Fruit fly (Drosophila melanogaster) whole organism, embryonic: ENCODE measurements around the gene CG11668.

ENCODE experiments used
- Adf1 ChIP-seq: fragments of 200-800 bp; sonication (Bioruptor generic); IDR thresholded peaks from 2 replicates; pipeline ENCODE4 v1.3.6; 2022; ENCODE audit warnings: missing biosample characterization, missing genetic modification characterization
- Asciz ChIP-seq: fragments of 200-800 bp; sonication (Bioruptor generic); optimal IDR thresholded peaks from 2 replicates; lab custom pipeline; 2017; ENCODE audit warnings: missing biosample characterization, mild to moderate bottlenecking, missing genetic modification characterization, missing genetic modification reagents
- Atf3 ChIP-seq: fragments of 200-800 bp; sonication (Bioruptor generic); optimal IDR thresholded peaks from 3 replicates; lab custom pipeline; 2016; ENCODE audit warnings: missing biosample characterization, missing genetic modification characterization
- Bdp1 ChIP-seq: fragments of 200-800 bp; sonication (Bioruptor generic); optimal IDR thresholded peaks from 3 replicates; lab custom pipeline; 2016; ENCODE audit warnings: missing biosample characterization, missing genetic modification characterization
- CG10543 ChIP-seq: fragments of 200-800 bp; sonication (Bioruptor generic); optimal IDR thresholded peaks from 3 replicates; lab custom pipeline; 2017; ENCODE audit warnings: missing biosample characterization, mild to moderate bottlenecking, missing genetic modification characterization, moderate library complexity
- CG11085 ChIP-seq: fragments of 200-800 bp; sonication (Bioruptor generic); IDR thresholded peaks from 2 replicates; pipeline ENCODE4 v1.3.6; 2022; ENCODE audit warnings: missing biosample characterization, missing genetic modification characterization
- CG13894 ChIP-seq: fragments of 200-800 bp; sonication (Bioruptor generic); optimal IDR thresholded peaks from 3 replicates; lab custom pipeline; 2018; ENCODE audit warnings: missing biosample characterization, mild to moderate bottlenecking, missing genetic modification characterization, moderate library complexity
- CG14860 ChIP-seq: fragments of 200-800 bp; sonication (Bioruptor generic); IDR thresholded peaks from 3 replicates; pipeline ENCODE4 v1.3.6; 2022; ENCODE audit warnings: missing biosample characterization, missing genetic modification characterization; ENCODE audit not compliant: partially characterized antibody
- CG15479 ChIP-seq: fragments of 200-800 bp; sonication (Bioruptor generic); optimal IDR thresholded peaks from 3 replicates; lab custom pipeline; 2019; ENCODE audit warnings: missing biosample characterization, mild to moderate bottlenecking, missing genetic modification characterization, moderate library complexity
- CG16779 ChIP-seq: fragments of 200-800 bp; sonication (Bioruptor generic); IDR thresholded peaks from 2 replicates; pipeline ENCODE4 v1.3.6; 2022; ENCODE audit warnings: missing biosample characterization, missing genetic modification characterization
- CG1832 ChIP-seq: fragments of 200-800 bp; sonication (Bioruptor generic); optimal IDR thresholded peaks from 2 replicates; lab custom pipeline; 2017; ENCODE audit warnings: missing biosample characterization, mild to moderate bottlenecking, missing genetic modification characterization, inconsistent platforms
- CG31224 ChIP-seq: fragments of 200-800 bp; sonication (Bioruptor generic); IDR thresholded peaks from 2 replicates; pipeline ENCODE4 v1.3.6; 2022; ENCODE audit warnings: missing biosample characterization, missing genetic modification characterization
- CG32532 ChIP-seq: fragments of 200-800 bp; sonication (Bioruptor generic); IDR thresholded peaks from 2 replicates; pipeline ENCODE4 v1.3.6; 2022; ENCODE audit warnings: missing biosample characterization, missing genetic modification characterization
- CG34376 ChIP-seq: fragments of 200-800 bp; sonication (Bioruptor generic); optimal IDR thresholded peaks from 2 replicates; lab custom pipeline; 2018; ENCODE audit warnings: missing biosample characterization, mild to moderate bottlenecking, missing genetic modification characterization
- CG43689 ChIP-seq: fragments of 200-800 bp; sonication (Bioruptor generic); IDR thresholded peaks from 2 replicates; pipeline ENCODE4 v1.3.6; 2022; ENCODE audit warnings: missing biosample characterization, missing genetic modification characterization
- CG5245 ChIP-seq: fragments of 200-800 bp; sonication (Bioruptor generic); optimal IDR thresholded peaks from 3 replicates; lab custom pipeline; 2016; ENCODE audit warnings: missing biosample characterization, missing genetic modification characterization
- CG6254 ChIP-seq: fragments of 200-800 bp; sonication (Bioruptor generic); optimal IDR thresholded peaks from 3 replicates; lab custom pipeline; 2017; ENCODE audit warnings: mild to moderate bottlenecking, missing biosample characterization, missing genetic modification reagents, missing genetic modification characterization
- CG7556 ChIP-seq: fragments of 200-800 bp; sonication (Bioruptor generic); optimal IDR thresholded peaks from 2 replicates; lab custom pipeline; 2017; ENCODE audit warnings: missing biosample characterization, mild to moderate bottlenecking, missing genetic modification characterization
- CG7987 ChIP-seq: fragments of 200-800 bp; sonication (Bioruptor generic); optimal IDR thresholded peaks from 2 replicates; lab custom pipeline; 2018; ENCODE audit warnings: missing biosample characterization, mild to moderate bottlenecking, missing genetic modification characterization, moderate library complexity
- CG9609 ChIP-seq: fragments of 200-800 bp; sonication (Bioruptor generic); optimal IDR thresholded peaks from 3 replicates; lab custom pipeline; 2016; ENCODE audit warnings: missing biosample characterization, missing genetic modification characterization
- CG9876 ChIP-seq: fragments of 200-800 bp; sonication (Bioruptor generic); optimal IDR thresholded peaks from 2 replicates; lab custom pipeline; 2016; ENCODE audit warnings: missing biosample characterization, missing genetic modification characterization
- Doc2 ChIP-seq: fragments of 200-800 bp; sonication (Bioruptor generic); IDR thresholded peaks from 2 replicates; pipeline ENCODE4 v1.3.6; 2022; ENCODE audit warnings: missing biosample characterization, missing genetic modification characterization
- H15 ChIP-seq: fragments of 200-800 bp; sonication (Bioruptor generic); IDR thresholded peaks from 3 replicates; pipeline ENCODE4 v1.3.6; 2022; ENCODE audit warnings: missing biosample characterization, missing genetic modification characterization
- HLH3B ChIP-seq: fragments of 200-800 bp; sonication (Bioruptor generic); IDR thresholded peaks from 2 replicates; pipeline ENCODE4 v1.3.6; 2022; ENCODE audit warnings: missing biosample characterization, missing genetic modification characterization
- Hand ChIP-seq: fragments of 200-800 bp; sonication (Bioruptor generic); optimal IDR thresholded peaks from 2 replicates; lab custom pipeline; 2017; ENCODE audit warnings: mild to moderate bottlenecking, missing biosample characterization, missing genetic modification reagents, missing genetic modification characterization
- Hey ChIP-seq: fragments of 200-800 bp; sonication (Bioruptor generic); optimal IDR thresholded peaks from 3 replicates; lab custom pipeline; 2018; ENCODE audit warnings: missing biosample characterization, mild to moderate bottlenecking, missing genetic modification characterization
- HmgZ ChIP-seq: fragments of 200-800 bp; sonication (Bioruptor generic); optimal IDR thresholded peaks from 2 replicates; lab custom pipeline; 2018; ENCODE audit warnings: missing biosample characterization, mild to moderate bottlenecking, missing genetic modification characterization
- MESR4 ChIP-seq: fragments of 200-800 bp; sonication (Bioruptor generic); optimal IDR thresholded peaks from 2 replicates; lab custom pipeline; 2018; ENCODE audit warnings: missing biosample characterization, mild to moderate bottlenecking, missing genetic modification characterization, moderate library complexity
- Med ChIP-seq: fragments of 200-800 bp; sonication (Bioruptor generic); peaks from one replicate; lab custom pipeline; 2016; ENCODE audit warnings: missing biosample characterization, missing genetic modification characterization, mild to moderate bottlenecking, inconsistent platforms, moderate library complexity
- NFAT ChIP-seq: fragments of 200-800 bp; sonication (Bioruptor generic); IDR thresholded peaks from 2 replicates; pipeline ENCODE4 v1.3.6; 2022; ENCODE audit warnings: missing biosample characterization, missing genetic modification characterization
- NK7.1 ChIP-seq: fragments of 200-800 bp; sonication (Bioruptor generic); optimal IDR thresholded peaks from 3 replicates; lab custom pipeline; 2016; ENCODE audit warnings: missing biosample characterization, missing genetic modification characterization
- Ptx1 ChIP-seq: fragments of 200-800 bp; sonication (Bioruptor generic); IDR thresholded peaks from 2 replicates; pipeline ENCODE4 v1.3.6; 2022; ENCODE audit warnings: missing biosample characterization, missing genetic modification characterization
- Six4 ChIP-seq: fragments of 200-800 bp; sonication (Bioruptor generic); optimal IDR thresholded peaks from 2 replicates; lab custom pipeline; 2016; ENCODE audit warnings: missing biosample characterization, missing genetic modification characterization
- bsh ChIP-seq, 2 experiments: fragments of 200-800 bp; sonication (Bioruptor generic); optimal IDR thresholded peaks; 2 replicates each; lab custom pipeline; 2017 to 2018; ENCODE audit warnings: mild to moderate bottlenecking in 2 of 2, missing biosample characterization in 2 of 2, missing genetic modification characterization in 2 of 2, moderate library complexity in 1 of 2
- chinmo ChIP-seq: fragments of 200-800 bp; sonication (Bioruptor generic); IDR thresholded peaks from 4 replicates; pipeline ENCODE4 v1.3.6; 2022; ENCODE audit warnings: missing biosample characterization, missing genetic modification characterization; ENCODE audit not compliant: partially characterized antibody
- croc ChIP-seq: fragments of 200-800 bp; sonication (Bioruptor generic); conservative IDR thresholded peaks from 3 replicates; pipeline ENCODE4 v1.3.6; 2022; ENCODE audit warnings: missing biosample characterization, missing genetic modification characterization
- dmrt99B ChIP-seq: fragments of 200-800 bp; sonication (Bioruptor generic); optimal IDR thresholded peaks from 2 replicates; lab custom pipeline; 2018; ENCODE audit warnings: missing biosample characterization, mild to moderate bottlenecking, missing genetic modification characterization, moderate library complexity
- en ChIP-seq: fragments of 200-800 bp; sonication (Bioruptor generic); optimal IDR thresholded peaks from 2 replicates; lab custom pipeline; 2016; ENCODE audit warnings: missing biosample characterization, missing genetic modification characterization
- gce ChIP-seq: fragments of 200-800 bp; sonication (Bioruptor generic); IDR thresholded peaks from 3 replicates; pipeline ENCODE4 v1.3.6; 2022; ENCODE audit warnings: missing biosample characterization, missing genetic modification characterization
- grn ChIP-seq: fragments of 200-800 bp; sonication (Bioruptor generic); optimal IDR thresholded peaks from 3 replicates; lab custom pipeline; 2017; ENCODE audit warnings: missing biosample characterization, missing genetic modification characterization
- hkb ChIP-seq, 2 experiments: fragments of 200-800 bp in 1 of 2; fragments of >200 bp in 1 of 2; sonication (Bioruptor generic) in 1 of 2; IDR thresholded peaks in 1 of 2; optimal IDR thresholded peaks in 1 of 2; 2 replicates each; pipeline versions ENCODE4 v1.3.6 to Lab custom; 2017 to 2022; ENCODE audit warnings: missing biosample characterization in 1 of 2, missing genetic modification characterization in 1 of 2
- knrl ChIP-seq: fragments of 200-800 bp; sonication (Bioruptor generic); IDR thresholded peaks from 3 replicates; pipeline ENCODE4 v1.3.6; 2022; ENCODE audit warnings: missing biosample characterization, missing genetic modification characterization; ENCODE audit not compliant: partially characterized antibody
- nom ChIP-seq: fragments of 200-800 bp; sonication (Bioruptor generic); optimal IDR thresholded peaks from 2 replicates; lab custom pipeline; 2017; ENCODE audit warnings: missing biosample characterization, missing genetic modification characterization, mild to moderate bottlenecking, moderate library complexity, missing genetic modification reagents
- phol ChIP-seq: fragments of 200-800 bp; sonication (Bioruptor generic); optimal IDR thresholded peaks from 3 replicates; lab custom pipeline; 2018; ENCODE audit warnings: missing biosample characterization, mild to moderate bottlenecking, missing genetic modification characterization, moderate library complexity
- prd ChIP-seq, 3 experiments: fragments of >200 bp in 2 of 3; fragments of 200-800 bp in 1 of 3; sonication (Bioruptor generic) in 1 of 3; optimal IDR thresholded peaks in 2 of 3; IDR thresholded peaks in 1 of 3; 2 replicates in 2 of 3; 3 replicates in 1 of 3; pipeline versions ENCODE4 v1.3.6 to Lab custom; 2017 to 2022; ENCODE audit warnings: missing biosample characterization in 1 of 3, missing genetic modification characterization in 1 of 3
- rib ChIP-seq: fragments of 200-800 bp; sonication (Bioruptor generic); IDR thresholded peaks from 2 replicates; pipeline ENCODE4 v1.3.6; 2022; ENCODE audit warnings: missing biosample characterization, missing genetic modification characterization
- tap ChIP-seq: fragments of 200-800 bp; optimal IDR thresholded peaks from 3 replicates; lab custom pipeline; 2019; ENCODE audit warnings: missing biosample characterization, mild to moderate bottlenecking, missing genetic modification characterization, moderate library complexity
- tin ChIP-seq: fragments of 200-800 bp; sonication (Bioruptor generic); optimal IDR thresholded peaks from 3 replicates; lab custom pipeline; 2016; ENCODE audit warnings: missing biosample characterization, missing genetic modification characterization
- vnd ChIP-seq: fragments of 200-800 bp; sonication (Bioruptor generic); IDR thresholded peaks from 3 replicates; pipeline ENCODE4 v1.3.6; 2022; ENCODE audit warnings: missing biosample characterization, missing genetic modification characterization; ENCODE audit not compliant: partially characterized antibody

CG11668 gene

DNA sequence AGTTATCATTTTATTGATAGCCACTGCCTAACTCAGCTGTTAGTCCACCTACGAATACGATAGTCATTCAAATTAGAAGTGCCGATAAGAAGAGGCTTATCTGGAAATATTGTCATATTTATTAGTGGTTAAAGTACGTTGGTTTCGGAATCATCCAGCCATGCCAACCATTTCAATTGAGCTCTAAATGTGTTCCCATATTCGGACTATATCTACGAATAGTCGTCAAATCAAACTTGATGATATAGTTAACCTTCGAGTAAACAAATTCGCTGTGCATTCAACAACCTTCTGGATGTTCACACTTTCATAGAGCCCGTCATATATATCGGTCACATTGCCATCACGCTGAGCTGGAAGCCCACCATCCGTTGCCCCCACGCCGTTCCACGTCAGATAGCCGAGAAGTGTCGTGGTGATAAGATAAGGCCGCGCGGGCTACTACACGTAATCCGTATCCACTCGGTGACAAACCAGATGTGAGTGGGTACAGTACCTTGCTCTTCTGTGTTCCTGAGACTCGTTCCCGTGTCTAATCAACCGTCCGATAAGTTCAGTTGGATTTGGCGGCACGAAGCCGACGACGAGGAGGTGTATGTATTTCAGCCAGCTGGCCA, 19.8 kb upstream of the CG11668 start (continued):
- TF ChIP-seq CG31224 (no peak), CG16779 (no peak), CG13894 (no peak), nom (GFP tag; lab: Kevin White, UChicago) (no peak), HLH3B (GFP tag; lab: Robert Waterston, UW) (no peak), tin (GFP tag; lab: Kevin White, UChicago) (no peak), bsh (GFP tag; optimal IDR thresholded peaks at IDR 0.05; lab: Kevin White, UChicago) (no peak), CG32532 (0 out of 2 replicates have a peak, but pooled peaks have one; percentile 8), prd (optimal IDR thresholded peaks at IDR 0.05; lab: Kevin White, UChicago) (no peak), prd (GFP tag; IDR thresholded peaks at IDR 0.05; lab: Robert Waterston, UW) (no peak), CG7987 (peak; percentile 20), MESR4 (GFP tag; lab: Kevin White, UChicago) (no peak), CG11085 (GFP tag; lab: Robert Waterston, UW) (no peak), Bdp1 (GFP tag; lab: Kevin White, UChicago) (no peak), CG10543 (GFP tag; lab: Kevin White, UChicago) (peak; percentile 69), CG7556 (GFP tag; lab: Kevin White, UChicago) (no peak), Adf1 (GFP tag; lab: Robert Waterston, UW) (no peak; the same call in 1 of the 2 replicates), croc (GFP tag; lab: Robert Waterston, UW) (no peak), CG15479 (GFP tag; lab: Kevin White, UChicago) (peak; percentile 35), vnd (no peak), gce (GFP tag; lab: Robert Waterston, UW) (no peak), CG14860 (GFP tag; lab: Robert Waterston, UW) (no peak), HmgZ (peak; percentile 28), CG1832 (GFP tag; lab: Kevin White, UChicago) (no peak), en (GFP tag; lab: Kevin White, UChicago) (no peak), NK7.1 (GFP tag; lab: Kevin White, UChicago) (no peak), CG43689 (no peak), CG9876 (no peak), NFAT (no peak), rib (GFP tag; lab: Robert Waterston, UW) (0 out of 2 replicates have a peak, but pooled peaks have one; percentile 10), Asciz (GFP tag; lab: Kevin White, UChicago) (no peak), H15 (GFP tag; lab: Robert Waterston, UW) (no peak), CG9609 (no peak), knrl (no peak), grn (GFP tag; lab: Kevin White, UChicago) (peak; percentile 78), Med (peak; percentile 11), CG34376 (peak; percentile 66), Atf3 (GFP tag; lab: Kevin White, UChicago) (no peak), CG6254 (peak; percentile 42), dmrt99B (no peak), CG5245 (GFP tag; lab: Kevin White, UChicago) (no peak), phol (tag; lab: Kevin White, UChicago) (no peak), Hand (GFP tag; lab: Kevin White, UChicago) (peak; percentile 1), chinmo (peak; percentile 60; the same call in 1 of the 4 replicates), Six4 (GFP tag; lab: Kevin White, UChicago) (no peak), Hey (peak; percentile 4), hkb (optimal IDR thresholded peaks at IDR 0.05; lab: Kevin White, UChicago) (no peak), hkb (GFP tag; IDR thresholded peaks at IDR 0.05; lab: Robert Waterston, UW) (0 out of 2 replicates have a peak, but pooled peaks have one; percentile 24), Doc2 (no peak), tap (no peak), Ptx1 (no peak)
